Worm (Caenorhabditis elegans) whole organism, dauer: Measurements from ENCODE around the gene zmp-1.

Experiments used
- unc-62 ChIP-seq: sonication (generic microtip); optimal IDR thresholded peaks from 2 replicates; lab custom pipeline; 2017; ENCODE audit warnings: missing biosample characterization, missing genetic modification reagents, missing genetic modification characterization

Gene zmp-1

ce11 chrIII:5936992-5937391, 4.2 kb upstream of the zmp-1 start, which contains the start of gene EGAP1.1:
Gene EGAP1.1 (minus strand): TSS chrIII:5937220.
- TF ChIP-seq unc-62 (GFP tag; lab: Kevin White, UChicago): no peak

- TF ChIP-seq unc-62 (GFP tag; lab: Kevin White, UChicago): no peak
Observed at ce11 chrIII:5934138-5934658, 1.4 kb upstream of the zmp-1 start.

ce11 chrIII:5931433-5931994, 1.2 kb downstream of the zmp-1 start, which contains the start of gene EGAP1.5:
Gene EGAP1.5 (plus strand): TSS chrIII:5931721.
- TF ChIP-seq unc-62 (GFP tag; lab: Kevin White, UChicago): no peak

ce11 chrIII:5930659-5931058, 2.1 kb downstream of the zmp-1 start:
- TF ChIP-seq unc-62 (GFP tag; lab: Kevin White, UChicago): no peak

- no peak for TF ChIP-seq unc-62 (GFP tag; lab: Kevin White, UChicago)
Observed at ce11 chrIII:5925724-5926123, 7.0 kb downstream of the zmp-1 start, which contains the start of the genes dnc-2 and bcl-7. Gene dnc-2 (minus strand): TSS chrIII:5925756. Gene bcl-7 (plus strand): TSS chrIII:5926086.

- TF ChIP-seq unc-62 (GFP tag; lab: Kevin White, UChicago): no peak
Observed at ce11 chrIII:5922236-5922635, 10.5 kb downstream of the zmp-1 start.

ce11 chrIII:5921067-5921678, 11.6 kb downstream of the zmp-1 start:
- no peak for TF ChIP-seq unc-62 (GFP tag; lab: Kevin White, UChicago)

ce11 chrIII:5919799-5920387, 12.9 kb downstream of the zmp-1 start, which contains the start of the genes tdo-2 and C28H8.2:
Gene tdo-2 (minus strand): TSS chrIII:5919955.
Gene C28H8.2 (plus strand): TSS chrIII:5920322.
- TF ChIP-seq unc-62 (GFP tag; lab: Kevin White, UChicago): no peak

ce11 chrIII:5917365-5917958, 15.3 kb downstream of the zmp-1 start:
- no peak for TF ChIP-seq unc-62 (GFP tag; lab: Kevin White, UChicago)

- TF ChIP-seq unc-62 (GFP tag; lab: Kevin White, UChicago): no peak
Observed at ce11 chrIII:5915926-5916325, 16.8 kb downstream of the zmp-1 start.

- no peak for TF ChIP-seq unc-62 (GFP tag; lab: Kevin White, UChicago)
Observed at ce11 chrIII:5914717-5915116, 18.0 kb downstream of the zmp-1 start.

ce11 chrIII:5908408-5908807, 24.3 kb downstream of the zmp-1 start, which contains the start of gene C28H8.3:
Gene C28H8.3 (plus strand): TSS chrIII:5908700.
- TF ChIP-seq unc-62 (GFP tag; lab: Kevin White, UChicago): no peak

- no peak for TF ChIP-seq unc-62 (GFP tag; lab: Kevin White, UChicago)
Observed at ce11 chrIII:5906749-5907148, 26.0 kb downstream of the zmp-1 start, which contains the start of gene erd-2.2. Gene erd-2.2 (plus strand): TSS chrIII:5907049.

- no peak for TF ChIP-seq unc-62 (GFP tag; lab: Kevin White, UChicago)
Observed at ce11 chrIII:5906059-5906458, 26.7 kb downstream of the zmp-1 start, which contains the start of gene dpff-1. Gene dpff-1 (minus strand): TSS chrIII:5906346.

- TF ChIP-seq unc-62 (GFP tag; lab: Kevin White, UChicago): no peak
Observed at ce11 chrIII:5902558-5902957, 30.2 kb downstream of the zmp-1 start.

ce11 chrIII:5900709-5901108, 32.0 kb downstream of the zmp-1 start:
- no peak for TF ChIP-seq unc-62 (GFP tag; lab: Kevin White, UChicago)
